Worm (Caenorhabditis elegans): Measurements from ENCODE around the gene oac-56.

oac-56 gene

DNA sequence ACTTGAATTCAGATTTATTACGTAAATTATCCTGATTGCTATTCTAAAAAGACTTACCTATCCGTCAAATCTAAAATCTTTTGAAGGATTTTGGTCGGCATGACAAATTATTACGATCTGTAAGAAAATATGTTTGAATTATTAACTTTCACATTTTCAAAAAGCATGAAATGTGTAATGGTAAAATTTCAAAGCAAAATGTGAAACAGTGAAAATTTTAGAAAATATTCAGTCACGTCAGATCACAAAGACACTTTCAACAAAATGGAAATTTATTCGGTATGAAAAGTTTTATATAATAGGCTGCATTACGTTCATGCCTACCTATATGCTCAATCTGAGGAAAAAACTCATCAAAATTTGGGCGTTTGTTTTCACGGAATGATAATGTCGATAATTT is 28.9 kb downstream of the oac-56 start, which contains the start of gene fbxa-126:
Gene fbxa-126 (minus strand): TSS at position 101 of the 400 bp plus-strand sequence.
- TF ChIP-seq nhr-120 (GFP tag; IDR thresholded peaks at IDR 0.05), result no peak
- TF ChIP-seq egl-44 (GFP tag; IDR thresholded peaks at IDR 0.05), result no peak
- no peak for TF ChIP-seq ztf-25 (GFP tag; IDR thresholded peaks at IDR 0.05)

ce11 chrIV:14318054-14318453 is 32.5 kb downstream of the oac-56 start:
- no peak for TF ChIP-seq B0035.1 (tag; optimal IDR thresholded peaks at IDR 0.05)
- no peak for TF ChIP-seq cebp-2 (GFP tag; IDR thresholded peaks at IDR 0.05)
- TF ChIP-seq athp-1 (tag; optimal IDR thresholded peaks at IDR 0.05), result no peak
- TF ChIP-seq dpl-1 (GFP tag; optimal IDR thresholded peaks at IDR 0.05), result no peak
- no peak for TF ChIP-seq attf-3 (GFP tag; conservative IDR thresholded peaks at IDR 0.05)
- no peak for TF ChIP-seq attf-5 (GFP tag; optimal IDR thresholded peaks at IDR 0.05)
- TF ChIP-seq madf-6 (GFP tag; IDR thresholded peaks at IDR 0.05), result no peak
- no peak for TF ChIP-seq dox-1 (GFP tag; IDR thresholded peaks at IDR 0.05)
- peak; percentile 62; the same call in 1 of the 2 replicates for TF ChIP-seq attf-6 (GFP tag; IDR thresholded peaks at IDR 0.05)
- no peak for TF ChIP-seq snpc-4 (GFP tag; optimal IDR thresholded peaks at IDR 0.05)
- TF ChIP-seq snpc-4 (tag; optimal IDR thresholded peaks at IDR 0.05), result peak in 2 of 4 experiments; percentile 24 to 69
- no peak for TF ChIP-seq nhr-90 (tag; optimal IDR thresholded peaks at IDR 0.05)

DNA sequence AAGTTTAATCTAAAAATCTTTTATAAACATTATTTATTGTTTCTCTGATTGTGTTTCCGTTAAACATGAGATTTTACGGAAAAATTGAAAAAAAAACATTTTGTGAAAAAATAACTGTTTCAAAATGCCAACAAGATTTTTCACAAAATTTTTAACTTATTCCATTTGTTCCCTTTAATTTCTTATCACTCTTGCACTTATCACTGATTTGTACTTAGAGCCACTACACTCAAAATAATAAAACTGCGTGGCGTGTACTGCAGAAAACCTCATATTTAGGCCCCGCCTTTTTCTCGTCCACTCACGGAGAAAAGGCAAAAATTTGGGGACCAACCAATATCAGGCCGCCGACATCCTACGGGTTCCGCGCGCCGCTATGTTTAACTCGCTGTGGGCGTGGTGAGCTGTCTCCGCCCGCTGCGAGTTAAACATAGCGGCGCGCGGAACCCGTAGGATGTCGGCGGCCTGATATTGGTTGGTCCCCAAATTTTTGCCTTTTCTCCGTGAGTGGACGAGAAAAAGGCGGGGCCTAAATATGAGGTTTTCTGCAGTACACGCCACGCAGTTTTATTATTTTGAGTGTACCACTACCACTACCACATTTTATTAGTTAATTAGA is 43.1 kb downstream of the oac-56 start:
- peak; percentile 66 for TF ChIP-seq snpc-1.1 (tag; optimal IDR thresholded peaks at IDR 0.05; ENCODE audit: insufficient read depth)
- peak; percentile 55 for TF ChIP-seq snpc-4 (GFP tag; optimal IDR thresholded peaks at IDR 0.05)
- peak; percentile 70 to 95 (median 78) for TF ChIP-seq snpc-4 (tag; optimal IDR thresholded peaks at IDR 0.05)
- peak; percentile 85 for TF ChIP-seq attf-6 (GFP tag; IDR thresholded peaks at IDR 0.05)

DNA sequence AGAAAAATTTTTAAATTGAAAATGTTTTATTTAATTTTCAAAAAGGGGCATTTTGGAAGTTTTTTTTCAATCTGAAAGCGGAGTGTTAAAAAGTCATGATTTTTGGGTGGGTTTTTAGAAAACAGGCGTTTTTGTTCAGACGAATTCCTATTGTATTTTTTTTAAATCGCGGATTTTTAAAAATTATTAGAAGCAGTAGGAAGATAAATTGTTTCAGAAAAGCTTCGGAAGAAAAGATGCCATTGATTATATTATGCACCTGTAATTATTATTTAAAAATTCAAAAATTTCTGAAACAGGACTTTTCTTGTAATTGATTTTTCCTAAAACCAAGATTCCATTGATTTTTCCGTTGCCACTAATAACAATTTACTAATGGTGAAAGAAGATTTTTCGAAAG is 44.7 kb downstream of the oac-56 start:
- TF ChIP-seq lin-26 (GFP tag; IDR thresholded peaks at IDR 0.05) (no peak), snpc-4 (GFP tag; optimal IDR thresholded peaks at IDR 0.05) (no peak), snpc-4 (tag; optimal IDR thresholded peaks at IDR 0.05) (peak in 2 of 4 experiments; percentile 41 to 49)

DNA sequence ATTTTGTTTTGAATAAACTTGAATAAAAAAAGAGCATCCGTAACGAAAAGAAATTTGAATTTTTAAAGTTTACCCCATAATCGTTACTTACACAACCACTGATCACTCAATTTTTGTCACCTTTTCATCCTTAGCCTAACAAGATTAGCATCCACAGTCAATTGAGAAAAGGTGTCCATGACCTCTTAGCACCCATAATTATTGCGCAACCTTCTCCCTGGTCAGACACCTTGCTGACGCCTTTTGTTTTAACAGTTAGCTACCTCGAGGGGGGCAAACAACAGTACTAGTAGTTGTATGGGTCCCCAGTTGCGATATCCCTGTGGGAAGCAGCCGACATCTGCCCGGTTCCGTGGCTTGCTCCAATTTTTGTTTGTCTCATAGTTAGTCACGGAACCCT is 53.5 kb downstream of the oac-56 start:
- TF ChIP-seq dox-1 (GFP tag; IDR thresholded peaks at IDR 0.05), result no peak
- no peak for TF ChIP-seq ztf-28 (GFP tag; IDR thresholded peaks at IDR 0.05)
- TF ChIP-seq ZK185.1 (tag; optimal IDR thresholded peaks at IDR 0.05; ENCODE audit: poor library complexity, severe bottlenecking), result no peak
- TF ChIP-seq rpc-1 (optimal IDR thresholded peaks at IDR 0.05), result no peak
- no peak for TF ChIP-seq rpc-1 (tag; optimal IDR thresholded peaks at IDR 0.05)
- no peak for TF ChIP-seq lin-40 (tag; optimal IDR thresholded peaks at IDR 0.05)
- TF ChIP-seq F57A8.1 (GFP tag; optimal IDR thresholded peaks at IDR 0.05), result no peak
- no peak for TF ChIP-seq zfh-2 (GFP tag; conservative IDR thresholded peaks at IDR 0.05)
- TF ChIP-seq nhr-90 (tag; optimal IDR thresholded peaks at IDR 0.05), result no peak
- TF ChIP-seq F22D6.2 (tag; optimal IDR thresholded peaks at IDR 0.05), result no peak
- TF ChIP-seq gei-17 (GFP tag; optimal IDR thresholded peaks at IDR 0.05), result no peak
- no peak for TF ChIP-seq chd-7 (tag; optimal IDR thresholded peaks at IDR 0.05)
- TF ChIP-seq nfya-2 (GFP tag; IDR thresholded peaks at IDR 0.05), result no peak
- TF ChIP-seq xnd-1 (tag; optimal IDR thresholded peaks at IDR 0.05), result no peak
- no peak for TF ChIP-seq Y95B8A.8 (GFP tag; IDR thresholded peaks at IDR 0.05)
- no peak for TF ChIP-seq F55B11.4 (tag; optimal IDR thresholded peaks at IDR 0.05; ENCODE audit: borderline replicate concordance, insufficient read depth)
- no peak for TF ChIP-seq madf-6 (GFP tag; IDR thresholded peaks at IDR 0.05)
- no peak for TF ChIP-seq egrh-3 (GFP tag; IDR thresholded peaks at IDR 0.05)

Measured in whole organism, young adult.